Fruit fly (Drosophila melanogaster): ENCODE data around the gene mof.

dm6 chrX:5902701-5903100 is 26.0 kb upstream of the mof start:
- TF ChIP-seq toe (GFP tag; optimal IDR thresholded peaks at IDR 0.05) (no peak), pad (GFP tag; optimal IDR thresholded peaks at IDR 0.05) (no peak), CG7045 (GFP tag; optimal IDR thresholded peaks at IDR 0.05) (no peak)

Data from whole organism, adult.